Fruit fly (Drosophila melanogaster) whole organism, embryonic: ENCODE results near the gene Kr-h1.

Source experiments
- Adf1 ChIP-seq: fragments of 200-800 bp; sonication (Bioruptor generic); IDR thresholded peaks from 2 replicates; pipeline ENCODE4 v1.3.6; 2022; ENCODE audit warnings: missing biosample characterization, missing genetic modification characterization
- Asciz ChIP-seq: fragments of 200-800 bp; sonication (Bioruptor generic); optimal IDR thresholded peaks from 2 replicates; lab custom pipeline; 2017; ENCODE audit warnings: missing biosample characterization, mild to moderate bottlenecking, missing genetic modification characterization, missing genetic modification reagents
- B-H2 ChIP-seq: fragments of 200-800 bp; sonication (Bioruptor generic); optimal IDR thresholded peaks from 2 replicates; lab custom pipeline; 2018; ENCODE audit warnings: missing biosample characterization, mild to moderate bottlenecking, missing genetic modification characterization
- Bdp1 ChIP-seq: fragments of 200-800 bp; sonication (Bioruptor generic); optimal IDR thresholded peaks from 3 replicates; lab custom pipeline; 2016; ENCODE audit warnings: missing biosample characterization, missing genetic modification characterization
- Blimp-1 ChIP-seq: fragments of 200-800 bp; sonication (Bioruptor generic); optimal IDR thresholded peaks from 3 replicates; lab custom pipeline; 2018; ENCODE audit warnings: missing biosample characterization, missing genetic modification characterization, mild to moderate bottlenecking, moderate library complexity, missing genetic modification reagents
- CG10654 ChIP-seq: fragments of 200-800 bp; sonication (Bioruptor generic); optimal IDR thresholded peaks from 2 replicates; lab custom pipeline; 2016; ENCODE audit warnings: missing biosample characterization, missing genetic modification characterization
- CG11723 ChIP-seq: fragments of 200-800 bp; sonication (Bioruptor generic); optimal IDR thresholded peaks from 2 replicates; lab custom pipeline; 2017; ENCODE audit warnings: missing biosample characterization, mild to moderate bottlenecking, missing genetic modification characterization
- CG12219 ChIP-seq: fragments of 200-800 bp; sonication (Bioruptor generic); optimal IDR thresholded peaks from 3 replicates; lab custom pipeline; 2018; ENCODE audit warnings: missing biosample characterization, mild to moderate bottlenecking, missing genetic modification characterization
- CG14710 ChIP-seq: fragments of 200-800 bp; sonication (Bioruptor generic); optimal IDR thresholded peaks from 3 replicates; lab custom pipeline; 2019; ENCODE audit warnings: missing biosample characterization, mild to moderate bottlenecking, missing genetic modification characterization, moderate library complexity
- CG14965 ChIP-seq: fragments of 200-800 bp; sonication (Bioruptor generic); optimal IDR thresholded peaks from 2 replicates; lab custom pipeline; 2016; ENCODE audit warnings: missing biosample characterization, missing genetic modification characterization, borderline replicate concordance
- CG34422 ChIP-seq: fragments of 200-800 bp; sonication (Bioruptor generic); IDR thresholded peaks from 3 replicates; pipeline ENCODE4 v1.3.6; 2022; ENCODE audit warnings: missing biosample characterization, missing genetic modification characterization
- CG3847 ChIP-seq: fragments of 200-800 bp; sonication (Bioruptor generic); IDR thresholded peaks from 2 replicates; pipeline ENCODE4 v1.3.6; 2022; ENCODE audit warnings: missing biosample characterization, missing genetic modification characterization
- CG6175 ChIP-seq: fragments of 200-800 bp; sonication (Bioruptor generic); IDR thresholded peaks from 3 replicates; pipeline ENCODE4 v1.3.6; 2022; ENCODE audit warnings: missing biosample characterization, missing genetic modification characterization
- CG8290 ChIP-seq, 3 experiments: fragments of 200-800 bp; sonication (Bioruptor generic); optimal IDR thresholded peaks; 2 replicates each; lab custom pipeline; 2016 to 2019; ENCODE audit warnings: missing biosample characterization in 3 of 3, missing genetic modification characterization in 3 of 3, mild to moderate bottlenecking in 2 of 3, moderate library complexity in 1 of 3
- CG8478 ChIP-seq: fragments of >200 bp; optimal IDR thresholded peaks from 2 replicates; lab custom pipeline; 2018
- CG9817 ChIP-seq: fragments of 200-800 bp; sonication (Bioruptor generic); optimal IDR thresholded peaks from 2 replicates; lab custom pipeline; 2018; ENCODE audit warnings: missing biosample characterization, mild to moderate bottlenecking, missing genetic modification characterization, moderate library complexity
- CG9876 ChIP-seq: fragments of 200-800 bp; sonication (Bioruptor generic); optimal IDR thresholded peaks from 2 replicates; lab custom pipeline; 2016; ENCODE audit warnings: missing biosample characterization, missing genetic modification characterization
- CkIIα-i1 ChIP-seq: fragments of 200-800 bp; sonication (Bioruptor generic); IDR thresholded peaks from 2 replicates; pipeline ENCODE4 v1.3.6; 2022; ENCODE audit warnings: missing biosample characterization, missing genetic modification characterization
- Ets97D ChIP-seq: fragments of 200-800 bp; sonication (Bioruptor generic); optimal IDR thresholded peaks from 3 replicates; lab custom pipeline; 2016; ENCODE audit warnings: missing biosample characterization, missing genetic modification characterization
- Fer1 ChIP-seq: fragments of 200-800 bp; sonication (Bioruptor generic); optimal IDR thresholded peaks from 2 replicates; lab custom pipeline; 2017; ENCODE audit warnings: missing biosample characterization, mild to moderate bottlenecking, missing genetic modification characterization
- Hr78 ChIP-seq, 2 experiments: fragments of 200-800 bp in 1 of 2; fragments of >200 bp in 1 of 2; sonication (Bioruptor generic) in 1 of 2; optimal IDR thresholded peaks; 2 replicates each; lab custom pipeline; 2017 to 2019; ENCODE audit warnings: missing biosample characterization in 2 of 2, missing genetic modification characterization in 2 of 2, mild to moderate bottlenecking in 1 of 2, moderate library complexity in 1 of 2
- Myb ChIP-seq: fragments of 200-800 bp; sonication (Bioruptor generic); optimal IDR thresholded peaks from 2 replicates; lab custom pipeline; 2016; ENCODE audit warnings: missing biosample characterization, missing genetic modification characterization
- Nf-YC ChIP-seq: fragments of 200-800 bp; optimal IDR thresholded peaks from 3 replicates; lab custom pipeline; 2019; ENCODE audit warnings: missing biosample characterization, mild to moderate bottlenecking, missing genetic modification characterization, moderate library complexity
- Oaz ChIP-seq: fragments of 200-800 bp; sonication (Bioruptor generic); IDR thresholded peaks from 2 replicates; pipeline ENCODE4 v1.3.6; 2022; ENCODE audit warnings: missing biosample characterization, missing genetic modification characterization
- Optix ChIP-seq: fragments of 200-800 bp; sonication (Bioruptor generic); IDR thresholded peaks from 3 replicates; pipeline ENCODE4 v1.3.6; 2022; ENCODE audit warnings: missing biosample characterization, missing genetic modification characterization
- Sin3A ChIP-seq: fragments of >200 bp; optimal IDR thresholded peaks from 2 replicates; lab custom pipeline; 2018
- Sry-δ ChIP-seq: fragments of 200-800 bp; sonication (Bioruptor generic); optimal IDR thresholded peaks from 2 replicates; lab custom pipeline; 2016; ENCODE audit warnings: missing biosample characterization, missing genetic modification characterization
- ap ChIP-seq: fragments of 200-800 bp; sonication (Bioruptor generic); IDR thresholded peaks from 2 replicates; pipeline ENCODE4 v1.3.6; 2022; ENCODE audit warnings: missing biosample characterization, missing genetic modification characterization
- cas ChIP-seq: fragments of 200-800 bp; sonication (Bioruptor generic); IDR thresholded peaks from 2 replicates; pipeline ENCODE4 v1.3.6; 2022; ENCODE audit warnings: missing biosample characterization, missing genetic modification characterization
- cg ChIP-seq: fragments of 200-800 bp; sonication (Bioruptor generic); optimal IDR thresholded peaks from 3 replicates; lab custom pipeline; 2019; ENCODE audit warnings: missing biosample characterization, mild to moderate bottlenecking, missing genetic modification characterization, moderate library complexity
- chinmo ChIP-seq: fragments of 200-800 bp; sonication (Bioruptor generic); IDR thresholded peaks from 4 replicates; pipeline ENCODE4 v1.3.6; 2022; ENCODE audit warnings: missing biosample characterization, missing genetic modification characterization; ENCODE audit not compliant: partially characterized antibody
- crc ChIP-seq: fragments of 200-800 bp; sonication (Bioruptor generic); optimal IDR thresholded peaks from 2 replicates; lab custom pipeline; 2016; ENCODE audit warnings: missing biosample characterization, missing genetic modification characterization
- croc ChIP-seq: fragments of 200-800 bp; sonication (Bioruptor generic); conservative IDR thresholded peaks from 3 replicates; pipeline ENCODE4 v1.3.6; 2022; ENCODE audit warnings: missing biosample characterization, missing genetic modification characterization
- emc ChIP-seq: fragments of 200-800 bp; sonication (Bioruptor generic); optimal IDR thresholded peaks from 2 replicates; lab custom pipeline; 2016; ENCODE audit warnings: missing biosample characterization, missing genetic modification characterization
- ems ChIP-seq: fragments of 200-800 bp; sonication (Bioruptor generic); optimal IDR thresholded peaks from 3 replicates; lab custom pipeline; 2016; ENCODE audit warnings: missing biosample characterization, missing genetic modification characterization
- gce ChIP-seq: fragments of 200-800 bp; sonication (Bioruptor generic); IDR thresholded peaks from 3 replicates; pipeline ENCODE4 v1.3.6; 2022; ENCODE audit warnings: missing biosample characterization, missing genetic modification characterization
- mld ChIP-seq: fragments of 200-800 bp; sonication (Bioruptor generic); IDR thresholded peaks from 3 replicates; pipeline ENCODE4 v1.3.6; 2022; ENCODE audit warnings: missing biosample characterization, missing genetic modification characterization; ENCODE audit not compliant: partially characterized antibody
- nerfin-1 ChIP-seq: fragments of 200-800 bp; sonication (Bioruptor generic); optimal IDR thresholded peaks from 3 replicates; lab custom pipeline; 2019; ENCODE audit warnings: missing biosample characterization, mild to moderate bottlenecking, missing genetic modification characterization, moderate library complexity
- p53 ChIP-seq: fragments of 200-800 bp; sonication (Bioruptor generic); optimal IDR thresholded peaks from 2 replicates; lab custom pipeline; 2016; ENCODE audit warnings: missing biosample characterization, missing genetic modification characterization
- pfk ChIP-seq: fragments of 200-800 bp; sonication (Bioruptor generic); optimal IDR thresholded peaks from 2 replicates; lab custom pipeline; 2018; ENCODE audit warnings: missing biosample characterization, mild to moderate bottlenecking, missing genetic modification characterization, moderate library complexity
- pum ChIP-seq: fragments of 200-800 bp; sonication (Bioruptor generic); optimal IDR thresholded peaks from 2 replicates; lab custom pipeline; 2016; ENCODE audit warnings: missing biosample characterization, missing genetic modification characterization
- slbo ChIP-seq: fragments of 200-800 bp; sonication (Bioruptor generic); IDR thresholded peaks from 2 replicates; pipeline ENCODE4 v1.3.6; 2022; ENCODE audit warnings: missing biosample characterization, missing genetic modification characterization
- so ChIP-seq: fragments of 200-800 bp; sonication (Bioruptor generic); IDR thresholded peaks from 3 replicates; pipeline ENCODE4 v1.3.6; 2022; ENCODE audit warnings: missing biosample characterization, missing genetic modification characterization
- stwl ChIP-seq: fragments of 200-800 bp; sonication (Bioruptor generic); optimal IDR thresholded peaks from 3 replicates; lab custom pipeline; 2018; ENCODE audit warnings: missing biosample characterization, mild to moderate bottlenecking, missing genetic modification characterization, moderate library complexity
- toy ChIP-seq: fragments of 200-800 bp; sonication (Bioruptor generic); IDR thresholded peaks from 2 replicates; pipeline ENCODE4 v1.3.6; 2022; ENCODE audit warnings: missing biosample characterization, missing genetic modification characterization
- ttk ChIP-seq: fragments of 200-800 bp; sonication (Bioruptor generic); IDR thresholded peaks from 2 replicates; pipeline ENCODE4 v2.1.2; 2022; ENCODE audit warnings: missing biosample characterization, missing genetic modification characterization
- twi ChIP-seq: fragments of 200-800 bp; optimal IDR thresholded peaks from 2 replicates; lab custom pipeline; 2019; ENCODE audit warnings: missing biosample characterization, mild to moderate bottlenecking, missing genetic modification characterization, moderate library complexity
- unc-4 ChIP-seq: fragments of 200-800 bp; sonication (Bioruptor generic); IDR thresholded peaks from 2 replicates; pipeline ENCODE4 v1.3.6; 2022; ENCODE audit warnings: missing biosample characterization, missing genetic modification characterization; ENCODE audit not compliant: partially characterized antibody
- usp ChIP-seq: fragments of >200 bp; optimal IDR thresholded peaks from 2 replicates; lab custom pipeline; 2017; ENCODE audit warnings: missing biosample characterization, missing genetic modification characterization
- wdn ChIP-seq: fragments of 200-800 bp; sonication (Bioruptor generic); IDR thresholded peaks from 2 replicates; pipeline ENCODE4 v1.3.6; 2022; ENCODE audit warnings: missing biosample characterization, missing genetic modification characterization
- zen ChIP-seq: fragments of 200-800 bp; sonication (Bioruptor generic); optimal IDR thresholded peaks from 3 replicates; lab custom pipeline; 2018; ENCODE audit warnings: missing biosample characterization, mild to moderate bottlenecking, missing genetic modification characterization, moderate library complexity
- zen2 ChIP-seq: fragments of 200-800 bp; sonication (Bioruptor generic); IDR thresholded peaks from 3 replicates; pipeline ENCODE4 v1.3.6; 2022; ENCODE audit warnings: missing biosample characterization, missing genetic modification characterization; ENCODE audit not compliant: partially characterized antibody

Kr-h1 gene

dm6 chr2L:6050575-6050974 lies 31.8 kb upstream of the Kr-h1 start, which contains the start of gene CG9135 (continued):
- TF ChIP-seq CG8290 (GFP tag; optimal IDR thresholded peaks at IDR 0.05; lab: Kevin White, UChicago) (no peak), CG8290 (tag; optimal IDR thresholded peaks at IDR 0.05; lab: Kevin White, UChicago) (peak in 1 of 2 experiments; percentile 55), CG34422 (GFP tag; lab: Robert Waterston, UW) (peak; percentile 6; the same call in 1 of the 3 replicates), emc (no peak), twi (tag; lab: Kevin White, UChicago) (no peak), CG9817 (tag; lab: Kevin White, UChicago) (no peak), Ets97D (peak; percentile 10), mld (GFP tag; lab: Robert Waterston, UW) (peak; percentile 99), Bdp1 (no peak), toy (GFP tag; lab: Robert Waterston, UW) (no peak), CG6175 (GFP tag; lab: Robert Waterston, UW) (no peak), CG8478 (lab: Kevin White, UChicago) (no peak), wdn (GFP tag; lab: Robert Waterston, UW) (no peak), gce (no peak), Blimp-1 (no peak), slbo (0 out of 2 replicates have a peak, but pooled peaks have one; percentile 8), ap (GFP tag; lab: Robert Waterston, UW) (no peak), Hr78 (GFP tag; optimal IDR thresholded peaks at IDR 0.05; lab: Kevin White, UChicago) (no peak), CG10654 (GFP tag; lab: Kevin White, UChicago) (no peak), cg (no peak), cas (GFP tag; lab: Robert Waterston, UW) (no peak), stwl (tag; lab: Kevin White, UChicago) (peak; percentile 78), Optix (GFP tag; lab: Robert Waterston, UW) (no peak), zen (peak; percentile 56), CG9876 (GFP tag; lab: Kevin White, UChicago) (no peak), pum (GFP tag; lab: Kevin White, UChicago) (no peak), zen2 (peak; percentile 99), Oaz (no peak), CG3847 (GFP tag; lab: Robert Waterston, UW) (no peak), pfk (GFP tag; lab: Kevin White, UChicago) (no peak), chinmo (GFP tag; lab: Robert Waterston, UW) (peak; percentile 98), CG11723 (GFP tag; lab: Kevin White, UChicago) (no peak), ttk (no peak), Nf-YC (tag; lab: Kevin White, UChicago) (no peak), Sry-δ (GFP tag; lab: Kevin White, UChicago) (peak; percentile 84), CkIIα-i1 (peak; percentile 69; the same call in 1 of the 2 replicates), ems (no peak), Adf1 (no peak), p53 (GFP tag; lab: Kevin White, UChicago) (no peak), CG12219 (GFP tag; lab: Kevin White, UChicago) (no peak), Sin3A (lab: Kevin White, UChicago) (peak; percentile 42), B-H2 (GFP tag; lab: Kevin White, UChicago) (peak; percentile 11), unc-4 (GFP tag; lab: Robert Waterston, UW) (peak; percentile 99), usp (GFP tag; lab: Kevin White, UChicago) (no peak), Myb (peak; percentile 20), crc (GFP tag; lab: Kevin White, UChicago) (no peak), nerfin-1 (no peak), CG14965 (GFP tag; lab: Kevin White, UChicago) (no peak), so (GFP tag; lab: Robert Waterston, UW) (no peak), Asciz (GFP tag; lab: Kevin White, UChicago) (no peak), croc (GFP tag; lab: Robert Waterston, UW) (no peak), Fer1 (GFP tag; lab: Kevin White, UChicago) (no peak), CG14710 (tag; lab: Kevin White, UChicago) (peak; percentile 88)
